Worm (Caenorhabditis elegans) whole organism, early embryonic: Measurements from ENCODE around the gene T03D3.5.

Experiments used
- B0310.2 ChIP-seq: sonication (generic microtip); optimal IDR thresholded peaks from 2 replicates; lab custom pipeline; 2016; ENCODE audit warnings: mild to moderate bottlenecking, missing genetic modification characterization, missing compliant biosample characterization
- F13C5.2 ChIP-seq: sonication (generic microtip); optimal IDR thresholded peaks from 2 replicates; lab custom pipeline; 2017; ENCODE audit warnings: mild to moderate bottlenecking, missing genetic modification characterization, inconsistent platforms, missing compliant biosample characterization
- aly-1 ChIP-seq: sonication (generic microtip); optimal IDR thresholded peaks from 2 replicates; lab custom pipeline; 2016; ENCODE audit warnings: missing genetic modification characterization, missing compliant biosample characterization
- ama-1 ChIP-seq: fragments of 150-350 bp; optimal IDR thresholded peaks from 2 replicates; lab custom pipeline; 2014
- ceh-13 ChIP-seq: fragments of 200-800 bp; sonication (Bioruptor generic); optimal IDR thresholded peaks from 2 replicates; lab custom pipeline; 2018; ENCODE audit warnings: mild to moderate bottlenecking, missing genetic modification characterization, missing compliant biosample characterization
- ceh-36 ChIP-seq: sonication (generic microtip); optimal IDR thresholded peaks from 2 replicates; lab custom pipeline; 2016; ENCODE audit warnings: missing genetic modification characterization, inconsistent platforms, missing compliant biosample characterization
- ets-7 ChIP-seq: sonication (generic microtip); optimal IDR thresholded peaks from 2 replicates; lab custom pipeline; 2016; ENCODE audit warnings: missing genotype, missing genetic modification characterization, missing compliant biosample characterization
- flt-1 ChIP-seq: fragments of 200-800 bp; sonication (Bioruptor generic); IDR thresholded peaks from 2 replicates; pipeline ENCODE4 v1.3.6; 2022; ENCODE audit warnings: missing genetic modification characterization, missing compliant biosample characterization
- hmbx-1 ChIP-seq: sonication (generic microtip); optimal IDR thresholded peaks from 2 replicates; lab custom pipeline; 2016; ENCODE audit warnings: mild to moderate bottlenecking, missing genetic modification characterization, missing compliant biosample characterization
- hmg-4 ChIP-seq: fragments of 200-800 bp; sonication (Bioruptor generic); optimal IDR thresholded peaks from 2 replicates; lab custom pipeline; 2018; ENCODE audit warnings: mild to moderate bottlenecking, missing genetic modification characterization, missing compliant biosample characterization
- hnd-1 ChIP-seq: sonication (generic microtip); optimal IDR thresholded peaks from 2 replicates; lab custom pipeline; 2016; ENCODE audit warnings: missing genetic modification characterization, missing compliant biosample characterization
- pes-1 ChIP-seq: fragments of 200-800 bp; sonication (Bioruptor generic); IDR thresholded peaks from 2 replicates; pipeline ENCODE4 v1.3.6; 2022; ENCODE audit warnings: missing genetic modification reagents, missing genetic modification characterization, missing compliant biosample characterization
- scrt-1 ChIP-seq: fragments of 200-800 bp; sonication (Bioruptor generic); IDR thresholded peaks from 2 replicates; pipeline ENCODE4 v1.3.6; 2022; ENCODE audit warnings: missing genetic modification characterization, missing compliant biosample characterization
- sea-1 ChIP-seq: fragments of 200-800 bp; sonication (Bioruptor generic); conservative IDR thresholded peaks from 2 replicates; pipeline ENCODE4 v1.3.6; 2022; ENCODE audit warnings: missing genetic modification characterization, missing compliant biosample characterization
- tbx-11 ChIP-seq: fragments of 200-800 bp; sonication (Bioruptor generic); IDR thresholded peaks from 2 replicates; pipeline ENCODE4 v1.3.6; 2022; ENCODE audit warnings: missing genetic modification characterization, missing compliant biosample characterization
- tbx-37 ChIP-seq: fragments of 200-800 bp; sonication (Bioruptor generic); conservative IDR thresholded peaks from 2 replicates; pipeline ENCODE4 v1.3.6; 2022; ENCODE audit warnings: missing genetic modification reagents, missing genetic modification characterization, missing compliant biosample characterization
- tra-4 ChIP-seq: sonication (generic microtip); optimal IDR thresholded peaks from 2 replicates; lab custom pipeline; 2017; ENCODE audit warnings: missing genetic modification characterization, missing compliant biosample characterization

The T03D3.5 gene

DNA sequence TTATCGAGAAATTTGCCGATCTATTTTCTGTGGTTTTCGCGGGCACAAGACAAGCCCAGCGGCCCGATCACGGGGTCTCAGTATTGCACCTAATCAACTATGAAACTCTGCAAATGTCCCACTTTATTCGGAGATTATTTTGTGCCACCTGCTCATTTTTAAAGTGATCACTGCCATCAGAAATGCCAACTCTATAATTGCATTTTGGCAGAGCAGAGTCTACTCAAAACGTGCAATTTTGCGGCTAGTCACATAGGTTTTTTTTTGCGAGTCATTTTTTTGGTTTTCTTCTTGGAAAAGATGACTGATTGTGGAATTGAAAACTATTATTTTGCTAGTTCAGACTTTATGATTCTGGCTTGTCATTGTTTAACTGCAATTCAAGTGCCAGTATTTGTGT is 38.3 kb upstream of the T03D3.5 start, which contains the start of gene srh-240:
TSS of gene srh-240 (plus strand) at position 301 of the 400 bp plus-strand sequence.
- no peak for TF ChIP-seq ama-1 (lab: Kevin White, UChicago)
- no peak for TF ChIP-seq hmg-4 (GFP tag; lab: Kevin White, UChicago)
- no peak for TF ChIP-seq flt-1 (GFP tag; lab: Robert Waterston, UW)
- TF ChIP-seq tbx-37, result no peak
- TF ChIP-seq hmbx-1 (tag; lab: Kevin White, UChicago), result no peak
- no peak for TF ChIP-seq sea-1 (GFP tag; lab: Robert Waterston, UW)
- TF ChIP-seq ceh-13, result no peak
- TF ChIP-seq tbx-11 (GFP tag; lab: Robert Waterston, UW), result no peak
- TF ChIP-seq ets-7 (tag; lab: Kevin White, UChicago), result no peak

DNA sequence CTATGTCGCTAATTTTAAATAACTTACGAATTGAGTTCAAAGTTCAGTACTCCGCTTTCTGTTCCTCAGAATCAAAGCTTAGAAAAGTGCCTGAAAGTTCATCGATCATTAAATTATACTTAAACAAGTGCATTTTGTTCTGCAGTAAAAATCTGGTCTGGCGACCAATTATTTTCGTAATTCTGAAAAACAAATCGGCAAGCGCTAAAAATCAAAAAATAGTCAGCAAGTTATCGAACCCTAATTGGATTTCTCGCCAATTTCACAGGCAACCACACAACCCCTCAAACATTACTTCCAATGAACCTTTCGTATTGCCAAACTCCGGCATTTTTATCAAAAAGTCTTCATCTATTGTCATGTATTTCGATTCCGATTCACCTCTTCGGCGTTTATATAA is 36.4 kb upstream of the T03D3.5 start, which contains the start of gene srh-272:
TSS of gene srh-272 (plus strand) at position 301 of the 400 bp plus-strand sequence.
- no peak for TF ChIP-seq tra-4 (tag; lab: Kevin White, UChicago)
- no peak for TF ChIP-seq F13C5.2
- no peak for TF ChIP-seq aly-1 (tag; lab: Kevin White, UChicago)
- TF ChIP-seq ama-1 (lab: Kevin White, UChicago), result no peak
- no peak for TF ChIP-seq flt-1 (GFP tag; lab: Robert Waterston, UW)
- no peak for TF ChIP-seq sea-1 (GFP tag; lab: Robert Waterston, UW)

ce11 chrV:2861505-2861904 is 34.9 kb upstream of the T03D3.5 start, which contains the start of gene srh-270:
Gene srh-270, minus strand, starts transcription at chrV:2861605.
- no peak for TF ChIP-seq ceh-13
- TF ChIP-seq hmg-4 (GFP tag; lab: Kevin White, UChicago), result no peak
- no peak for TF ChIP-seq pes-1 (GFP tag; lab: Robert Waterston, UW)
- TF ChIP-seq sea-1 (GFP tag; lab: Robert Waterston, UW), result no peak
- TF ChIP-seq ceh-36 (tag; lab: Kevin White, UChicago), result no peak
- no peak for TF ChIP-seq scrt-1 (GFP tag; lab: Robert Waterston, UW)
- TF ChIP-seq F13C5.2, result no peak
- no peak for TF ChIP-seq hmbx-1 (tag; lab: Kevin White, UChicago)
- TF ChIP-seq hnd-1 (tag; lab: Kevin White, UChicago), result no peak
- TF ChIP-seq tbx-11 (GFP tag; lab: Robert Waterston, UW), result no peak
- no peak for TF ChIP-seq ama-1 (lab: Kevin White, UChicago)
- no peak for TF ChIP-seq B0310.2 (tag; lab: Kevin White, UChicago)
- TF ChIP-seq tra-4 (tag; lab: Kevin White, UChicago), result no peak
- no peak for TF ChIP-seq tbx-37
- TF ChIP-seq ets-7 (tag; lab: Kevin White, UChicago), result no peak
- no peak for TF ChIP-seq aly-1 (tag; lab: Kevin White, UChicago)

ce11 chrV:2859738-2860137 is 33.1 kb upstream of the T03D3.5 start, which contains the start of gene srj-54:
Gene srj-54, minus strand, starts transcription at chrV:2859838.
- no peak for TF ChIP-seq scrt-1 (GFP tag; lab: Robert Waterston, UW)
- no peak for TF ChIP-seq ceh-36 (tag; lab: Kevin White, UChicago)
- no peak for TF ChIP-seq B0310.2 (tag; lab: Kevin White, UChicago)
- no peak for TF ChIP-seq hnd-1 (tag; lab: Kevin White, UChicago)
- no peak for TF ChIP-seq tbx-11 (GFP tag; lab: Robert Waterston, UW)
- TF ChIP-seq ets-7 (tag; lab: Kevin White, UChicago), result no peak
- no peak for TF ChIP-seq aly-1 (tag; lab: Kevin White, UChicago)
- no peak for TF ChIP-seq hmg-4 (GFP tag; lab: Kevin White, UChicago)
- TF ChIP-seq tra-4 (tag; lab: Kevin White, UChicago), result no peak
- no peak for TF ChIP-seq ceh-13
- TF ChIP-seq tbx-37, result no peak
- no peak for TF ChIP-seq ama-1 (lab: Kevin White, UChicago)
- no peak for TF ChIP-seq pes-1 (GFP tag; lab: Robert Waterston, UW)
- TF ChIP-seq F13C5.2, result no peak

- TF ChIP-seq tbx-11 (GFP tag; lab: Robert Waterston, UW) (no peak), flt-1 (GFP tag; lab: Robert Waterston, UW) (no peak), ceh-13 (no peak), hmbx-1 (tag; lab: Kevin White, UChicago) (no peak), ceh-36 (tag; lab: Kevin White, UChicago) (no peak), tra-4 (tag; lab: Kevin White, UChicago) (no peak), scrt-1 (GFP tag; lab: Robert Waterston, UW) (no peak), hnd-1 (tag; lab: Kevin White, UChicago) (no peak), pes-1 (GFP tag; lab: Robert Waterston, UW) (no peak), ets-7 (tag; lab: Kevin White, UChicago) (no peak), hmg-4 (GFP tag; lab: Kevin White, UChicago) (no peak), ama-1 (lab: Kevin White, UChicago) (no peak), B0310.2 (tag; lab: Kevin White, UChicago) (no peak), F13C5.2 (no peak), aly-1 (tag; lab: Kevin White, UChicago) (no peak), sea-1 (GFP tag; lab: Robert Waterston, UW) (no peak), tbx-37 (no peak)
Observed at ce11 chrV:2857842-2858241, 31.2 kb upstream of the T03D3.5 start, which contains the start of gene srj-55. Gene srj-55, minus strand, starts transcription at chrV:2857942.

DNA sequence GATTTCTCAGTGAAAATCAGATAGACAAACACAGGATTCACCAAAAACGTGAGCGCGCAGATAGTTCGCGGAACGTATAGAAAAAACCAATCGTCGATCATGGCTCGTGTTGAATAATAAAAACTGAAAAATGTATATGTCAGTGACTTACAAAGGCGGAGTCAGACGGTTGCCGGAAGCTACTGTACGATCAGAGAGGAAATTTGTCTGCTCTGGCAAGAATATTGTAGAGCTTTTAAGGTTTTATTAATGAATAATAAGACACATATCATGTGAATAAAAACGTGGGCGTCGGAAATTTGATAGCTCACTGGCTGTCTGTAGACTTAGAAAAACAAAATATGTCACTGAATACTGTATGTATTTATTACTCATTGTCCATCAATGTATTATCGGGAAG is 28.8 kb upstream of the T03D3.5 start, which contains the start of gene srj-57:
TSS of gene srj-57 (minus strand) at position 101 of the 400 bp plus-strand sequence.
- TF ChIP-seq hmbx-1 (tag; lab: Kevin White, UChicago), result no peak
- TF ChIP-seq aly-1 (tag; lab: Kevin White, UChicago), result no peak
- TF ChIP-seq hnd-1 (tag; lab: Kevin White, UChicago), result no peak
- no peak for TF ChIP-seq scrt-1 (GFP tag; lab: Robert Waterston, UW)
- no peak for TF ChIP-seq ets-7 (tag; lab: Kevin White, UChicago)
- no peak for TF ChIP-seq flt-1 (GFP tag; lab: Robert Waterston, UW)
- TF ChIP-seq ceh-13, result no peak
- no peak for TF ChIP-seq pes-1 (GFP tag; lab: Robert Waterston, UW)
- no peak for TF ChIP-seq ceh-36 (tag; lab: Kevin White, UChicago)
- no peak for TF ChIP-seq tra-4 (tag; lab: Kevin White, UChicago)
- no peak for TF ChIP-seq B0310.2 (tag; lab: Kevin White, UChicago)
- no peak for TF ChIP-seq hmg-4 (GFP tag; lab: Kevin White, UChicago)
- TF ChIP-seq ama-1 (lab: Kevin White, UChicago), result no peak
- TF ChIP-seq tbx-37, result no peak
- no peak for TF ChIP-seq F13C5.2
- no peak for TF ChIP-seq sea-1 (GFP tag; lab: Robert Waterston, UW)
